Worm (Caenorhabditis elegans) whole organism, L2 larva: ENCODE results near the gene F46H5.4.

Experiments
- C34F6.9 ChIP-seq: fragments of 150-350 bp; optimal IDR thresholded peaks from 2 replicates; lab custom pipeline; 2014; ENCODE audit warnings: missing biosample characterization, missing genetic modification characterization
- Y55F3AM.14 ChIP-seq: fragments of 200-800 bp; sonication (Bioruptor generic); optimal IDR thresholded peaks from 2 replicates; lab custom pipeline; 2018; ENCODE audit warnings: mild to moderate bottlenecking, missing genetic modification characterization, missing compliant biosample characterization
- ceh-16 ChIP-seq: fragments of 150-350 bp; optimal IDR thresholded peaks from 2 replicates; lab custom pipeline; 2014; ENCODE audit warnings: missing biosample characterization, missing genetic modification characterization
- ceh-82 ChIP-seq: fragments of 150-350 bp; optimal IDR thresholded peaks from 2 replicates; lab custom pipeline; 2014; ENCODE audit warnings: missing biosample characterization, missing genetic modification characterization
- fos-1 ChIP-seq: fragments of 150-350 bp; optimal IDR thresholded peaks from 2 replicates; lab custom pipeline; 2014; ENCODE audit warnings: missing biosample characterization, missing genetic modification characterization
- lin-11 ChIP-seq: fragments of 150-350 bp; sonication (generic microtip); optimal IDR thresholded peaks from 2 replicates; lab custom pipeline; 2014; ENCODE audit warnings: missing biosample characterization, missing genetic modification characterization, inconsistent platforms, mixed read lengths
- lin-39 ChIP-seq: fragments of 150-350 bp; optimal IDR thresholded peaks from 2 replicates; lab custom pipeline; 2014; ENCODE audit warnings: missing biosample characterization, missing genetic modification reagents, missing genetic modification characterization
- lsy-2 ChIP-seq, 2 experiments: fragments of 150-350 bp in 1 of 2; sonication (generic microtip) in 1 of 2; optimal IDR thresholded peaks; 2 replicates each; lab custom pipeline; 2014 to 2017; ENCODE audit warnings: missing biosample characterization in 2 of 2, missing genetic modification characterization in 2 of 2
- mab-5 ChIP-seq: fragments of 150-350 bp; optimal IDR thresholded peaks from 2 replicates; lab custom pipeline; 2014; ENCODE audit warnings: missing biosample characterization, missing genetic modification characterization
- mbf-1 ChIP-seq: sonication (generic microtip); optimal IDR thresholded peaks from 2 replicates; lab custom pipeline; 2017; ENCODE audit warnings: missing biosample characterization, missing genetic modification characterization
- nhr-129 ChIP-seq: fragments of 150-350 bp; optimal IDR thresholded peaks from 2 replicates; lab custom pipeline; 2014; ENCODE audit warnings: missing biosample characterization, missing genetic modification characterization
- nhr-21 ChIP-seq: fragments of 150-350 bp; optimal IDR thresholded peaks from 2 replicates; lab custom pipeline; 2014; ENCODE audit warnings: missing biosample characterization, missing genetic modification characterization
- nhr-237 ChIP-seq: fragments of 150-350 bp; optimal IDR thresholded peaks from 2 replicates; lab custom pipeline; 2014; ENCODE audit warnings: missing biosample characterization, missing genetic modification characterization
- snpc-4 ChIP-seq: fragments of 150-350 bp; optimal IDR thresholded peaks from 2 replicates; lab custom pipeline; 2014; ENCODE audit warnings: missing biosample characterization, missing genetic modification characterization
- unc-55 ChIP-seq: fragments of 150-350 bp; sonication (generic microtip); optimal IDR thresholded peaks from 3 replicates; lab custom pipeline; 2014; ENCODE audit warnings: missing biosample characterization, missing genetic modification reagents, missing genetic modification characterization
- unc-62 ChIP-seq: fragments of 150-350 bp; optimal IDR thresholded peaks from 2 replicates; lab custom pipeline; 2014; ENCODE audit warnings: missing biosample characterization, missing genetic modification reagents, missing genetic modification characterization

F46H5.4 gene

ce11 chrX:7199831-7200414, 54.5 kb downstream of the F46H5.4 start, which contains the start of gene C55B6.1:
C55B6.1 (plus strand) TSS chrX:7200364.
- TF ChIP-seq lsy-2 (tag; optimal IDR thresholded peaks at IDR 0.05; lab: Kevin White, UChicago) (no peak), snpc-4 (tag; lab: Kevin White, UChicago) (no peak), fos-1 (no peak), Y55F3AM.14 (no peak), unc-55 (GFP tag; lab: Kevin White, UChicago) (no peak), mbf-1 (tag; lab: Kevin White, UChicago) (no peak), ceh-82 (tag; lab: Kevin White, UChicago) (no peak), lin-39 (tag; lab: Kevin White, UChicago) (no peak), mab-5 (tag; lab: Kevin White, UChicago) (no peak), nhr-237 (tag; lab: Kevin White, UChicago) (no peak), C34F6.9 (tag; lab: Kevin White, UChicago) (no peak), nhr-129 (no peak), ceh-16 (tag; lab: Kevin White, UChicago) (no peak), lin-11 (tag; lab: Kevin White, UChicago) (no peak), unc-62 (GFP tag; lab: Kevin White, UChicago) (no peak), nhr-21 (tag; lab: Kevin White, UChicago) (no peak)
